Fruit fly (Drosophila melanogaster) whole organism, wandering third instar larva: ENCODE measurements around the gene Lgr4.

Experiments used
- Abd-B ChIP-seq: fragments of >200 bp; optimal IDR thresholded peaks from 2 replicates; lab custom pipeline; 2017; ENCODE audit warnings: missing biosample characterization, missing genetic modification characterization
- CG32264 ChIP-seq: fragments of 200-800 bp; sonication (Bioruptor generic); optimal IDR thresholded peaks from 2 replicates; lab custom pipeline; 2016; ENCODE audit warnings: missing biosample characterization, missing genetic modification characterization
- CG9705 ChIP-seq: fragments of 200-800 bp; sonication (Bioruptor generic); optimal IDR thresholded peaks from 2 replicates; lab custom pipeline; 2018; ENCODE audit warnings: missing biosample characterization, mild to moderate bottlenecking, missing genetic modification characterization
- CrebA ChIP-seq: fragments of 200-800 bp; sonication (Bioruptor generic); optimal IDR thresholded peaks from 2 replicates; lab custom pipeline; 2016; ENCODE audit warnings: missing biosample characterization, mild to moderate bottlenecking, missing genetic modification characterization, borderline replicate concordance
- GATAd ChIP-seq: sonication (Bioruptor generic); optimal IDR thresholded peaks from 2 replicates; lab custom pipeline; 2016; ENCODE audit warnings: missing biosample characterization, missing genetic modification characterization
- HLH106 ChIP-seq: fragments of 200-800 bp; optimal IDR thresholded peaks from 3 replicates; lab custom pipeline; 2019; ENCODE audit warnings: missing biosample characterization, mild to moderate bottlenecking, missing genetic modification characterization, moderate library complexity
- Hnf4 ChIP-seq: fragments of 200-800 bp; sonication (Bioruptor generic); optimal IDR thresholded peaks from 2 replicates; lab custom pipeline; 2016; ENCODE audit warnings: missing biosample characterization, mild to moderate bottlenecking, missing genetic modification characterization
- Hr83 ChIP-seq: fragments of 200-300 bp; sonication (Bioruptor generic); optimal IDR thresholded peaks from 2 replicates; lab custom pipeline; 2016; ENCODE audit warnings: missing biosample characterization, mild to moderate bottlenecking, missing genetic modification characterization, moderate library complexity; ENCODE audit not compliant: poor library complexity, severe bottlenecking
- Mio ChIP-seq: sonication (Bioruptor generic); optimal IDR thresholded peaks from 2 replicates; lab custom pipeline; 2016; ENCODE audit warnings: missing biosample characterization, missing genetic modification characterization
- Myc ChIP-seq: fragments of >200 bp; optimal IDR thresholded peaks from 2 replicates; lab custom pipeline; 2017
- N ChIP-seq: fragments of >200 bp; optimal IDR thresholded peaks from 2 replicates; lab custom pipeline; 2018; ENCODE audit warnings: missing biosample characterization, missing external identifiers, missing genetic modification characterization
- Rel ChIP-seq, 2 experiments: fragments of 200-800 bp; sonication (Bioruptor generic) in 1 of 2; optimal IDR thresholded peaks; 2 replicates in 1 of 2; 3 replicates in 1 of 2; lab custom pipeline; 2016 to 2019; ENCODE audit warnings: mild to moderate bottlenecking in 2 of 2, missing biosample characterization in 2 of 2, missing genetic modification characterization in 2 of 2, moderate library complexity in 1 of 2
- Sp1 ChIP-seq: fragments of 200-800 bp; sonication (Bioruptor generic); optimal IDR thresholded peaks from 3 replicates; lab custom pipeline; 2019; ENCODE audit warnings: missing biosample characterization, mild to moderate bottlenecking, missing genetic modification characterization, moderate library complexity
- Vsx2 ChIP-seq: fragments of 200-300, 225-300 bp; sonication (Bioruptor generic); optimal IDR thresholded peaks from 2 replicates; lab custom pipeline; 2018; ENCODE audit warnings: missing biosample characterization, missing genetic modification characterization; ENCODE audit not compliant: partially characterized antibody
- br ChIP-seq: fragments of 200-800 bp; sonication (Bioruptor generic); optimal IDR thresholded peaks from 2 replicates; lab custom pipeline; 2016; ENCODE audit warnings: missing biosample characterization, missing genetic modification characterization
- brk ChIP-seq: fragments of 200-800 bp; sonication (Bioruptor generic); optimal IDR thresholded peaks from 2 replicates; lab custom pipeline; 2016; ENCODE audit warnings: missing biosample characterization, mild to moderate bottlenecking, missing genetic modification characterization
- dl ChIP-seq, 2 experiments: fragments of 175-275, 200-275 bp in 1 of 2; fragments of 200-275 bp in 1 of 2; sonication (Bioruptor generic); optimal IDR thresholded peaks; lab custom pipeline; 2018; ENCODE audit warnings: mild to moderate bottlenecking in 2 of 2, missing biosample characterization in 2 of 2, missing genetic modification characterization in 2 of 2, moderate library complexity in 2 of 2; ENCODE audit not compliant: partially characterized antibody in 2 of 2, insufficient read depth in 1 of 2
- dmrt93B ChIP-seq: fragments of 200-800 bp; sonication (Bioruptor generic); optimal IDR thresholded peaks from 2 replicates; lab custom pipeline; 2018; ENCODE audit warnings: missing biosample characterization, mild to moderate bottlenecking, missing genetic modification characterization
- ey ChIP-seq: fragments of 200-800 bp; sonication (Bioruptor generic); optimal IDR thresholded peaks from 2 replicates; lab custom pipeline; 2016; ENCODE audit warnings: missing biosample characterization, missing genetic modification characterization
- fru ChIP-seq: fragments of 200-800 bp; sonication (Bioruptor generic); optimal IDR thresholded peaks from 3 replicates; lab custom pipeline; 2016; ENCODE audit warnings: missing biosample characterization, mild to moderate bottlenecking, missing genetic modification characterization
- h ChIP-seq: fragments of 200-800 bp; sonication (Bioruptor generic); optimal IDR thresholded peaks from 3 replicates; lab custom pipeline; 2016; ENCODE audit warnings: missing biosample characterization, mild to moderate bottlenecking, missing genetic modification characterization
- jim ChIP-seq: fragments of 175-275, 200-325 bp; sonication (Bioruptor generic); optimal IDR thresholded peaks from 2 replicates; lab custom pipeline; 2016; ENCODE audit warnings: missing biosample characterization, mild to moderate bottlenecking, missing genetic modification characterization
- pan ChIP-seq: fragments of >200 bp; optimal IDR thresholded peaks from 2 replicates; lab custom pipeline; 2017
- psq ChIP-seq: fragments of 200-800 bp; sonication (Bioruptor generic); optimal IDR thresholded peaks from 3 replicates; lab custom pipeline; 2017; ENCODE audit warnings: missing biosample characterization, mild to moderate bottlenecking, missing genetic modification characterization, moderate library complexity
- rgr ChIP-seq: fragments of 200-800 bp; sonication (Bioruptor generic); optimal IDR thresholded peaks from 3 replicates; lab custom pipeline; 2016; ENCODE audit warnings: missing biosample characterization, mild to moderate bottlenecking, missing genetic modification characterization
- sage ChIP-seq: fragments of 200-800 bp; sonication (Bioruptor generic); optimal IDR thresholded peaks from 2 replicates; lab custom pipeline; 2016; ENCODE audit warnings: missing biosample characterization, mild to moderate bottlenecking, missing genetic modification characterization
- tai ChIP-seq: sonication (Bioruptor generic); optimal IDR thresholded peaks from 2 replicates; lab custom pipeline; 2016; ENCODE audit warnings: missing biosample characterization, missing genetic modification characterization
- usp ChIP-seq: fragments of >200 bp; optimal IDR thresholded peaks from 2 replicates; lab custom pipeline; 2017; ENCODE audit warnings: missing biosample characterization, missing genetic modification characterization
- woc ChIP-seq: sonication (Bioruptor generic); optimal IDR thresholded peaks from 2 replicates; lab custom pipeline; 2016; ENCODE audit warnings: missing biosample characterization, mild to moderate bottlenecking, missing genetic modification characterization

Gene Lgr4

DNA sequence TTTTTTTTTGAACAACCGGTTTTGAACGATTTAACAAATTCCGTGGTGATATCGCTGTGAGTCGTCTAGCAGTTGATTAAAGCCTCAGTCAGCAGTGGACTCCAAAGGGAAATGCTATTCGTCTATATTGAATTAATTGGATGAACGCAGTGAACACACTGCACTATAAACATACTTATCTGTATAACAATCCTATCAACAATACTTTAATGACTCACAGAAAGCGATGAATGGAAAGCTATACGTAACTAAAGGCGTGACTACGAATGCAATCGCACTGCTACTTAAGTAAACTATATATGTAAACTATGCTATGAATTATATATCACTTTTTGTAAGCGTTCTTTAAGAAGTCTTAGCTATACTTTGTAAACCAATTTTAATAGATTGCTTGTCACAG lies 63.4 kb downstream of the Lgr4 start:
- TF ChIP-seq CG32264 (GFP tag; lab: Kevin White, UChicago) = no peak
- TF ChIP-seq psq (GFP tag; lab: Kevin White, UChicago) = no peak
- no peak for TF ChIP-seq GATAd
- TF ChIP-seq jim = no peak
- no peak for TF ChIP-seq woc
- TF ChIP-seq tai (GFP tag; lab: Kevin White, UChicago) = no peak
- TF ChIP-seq N = no peak
- no peak for TF ChIP-seq Vsx2 (GFP tag; lab: Kevin White, UChicago)
- no peak for TF ChIP-seq sage

DNA sequence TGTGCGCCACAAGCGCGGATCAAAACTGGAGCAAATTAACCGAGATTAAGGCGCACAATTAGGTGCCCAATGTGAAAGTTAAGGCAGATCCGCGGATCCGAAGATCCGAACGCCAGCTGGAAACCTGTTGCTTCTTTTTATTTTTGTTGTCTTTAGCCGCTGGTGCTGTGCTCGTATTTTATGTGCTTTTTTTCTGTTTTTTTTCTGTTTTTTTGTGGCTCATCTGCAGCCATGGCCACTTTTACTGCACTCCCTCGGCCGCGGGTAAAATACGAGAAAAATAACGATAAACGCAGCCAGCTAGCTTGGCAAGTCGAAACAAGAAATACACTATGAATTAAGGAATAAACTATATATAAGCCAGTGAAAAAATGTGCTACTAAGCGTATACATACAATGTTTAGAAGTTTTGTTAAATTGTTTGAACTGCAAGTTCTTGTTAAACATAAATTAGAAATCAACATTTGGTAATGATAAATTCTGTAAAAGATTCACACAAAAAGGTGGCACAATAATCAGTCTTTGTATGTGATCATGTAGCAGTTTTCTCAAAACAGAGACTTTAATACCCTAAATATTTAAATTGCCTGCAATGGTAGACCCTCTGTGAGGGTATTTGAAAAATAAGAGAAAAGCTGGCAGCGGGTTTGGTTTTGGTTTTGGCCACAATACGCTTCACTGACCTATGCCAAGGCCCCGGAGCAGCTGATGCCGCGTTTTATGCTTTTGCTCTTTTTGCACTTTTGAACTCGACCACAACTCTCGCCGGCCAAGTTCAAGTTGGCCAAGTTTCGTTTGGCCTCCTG lies 72.3 kb downstream of the Lgr4 start:
- TF ChIP-seq Vsx2 (GFP tag; lab: Kevin White, UChicago) (no peak), h (GFP tag; lab: Kevin White, UChicago) (no peak), br (GFP tag; lab: Kevin White, UChicago) (no peak), woc (peak; percentile 22)

- TF ChIP-seq sage = no peak
- no peak for TF ChIP-seq Hr83 (GFP tag; lab: Kevin White, UChicago)
- TF ChIP-seq br (GFP tag; lab: Kevin White, UChicago) = no peak
- no peak for TF ChIP-seq usp (GFP tag; lab: Kevin White, UChicago)
- TF ChIP-seq Mio = no peak
- TF ChIP-seq CG9705 (GFP tag; lab: Kevin White, UChicago) = no peak
- TF ChIP-seq Sp1 (GFP tag; lab: Kevin White, UChicago) = no peak
- no peak for TF ChIP-seq brk (GFP tag; lab: Kevin White, UChicago)
Measured at dm6 chrX:13114861-13115260, 74.1 kb downstream of the Lgr4 start, which contains the start of gene CG42237. TSS of gene CG42237 (plus strand) at chrX:13115131.

- TF ChIP-seq Hr83 (GFP tag; lab: Kevin White, UChicago) (no peak), brk (GFP tag; lab: Kevin White, UChicago) (no peak), CrebA (GFP tag; lab: Kevin White, UChicago) (no peak), dl (GFP tag; optimal IDR thresholded peaks at IDR 0.05; lab: Kevin White, UChicago; ENCODE audit: insufficient read depth in 1 of 2, partially characterized antibody in 2 of 2) (no peak), psq (GFP tag; lab: Kevin White, UChicago) (no peak), rgr (no peak), pan (lab: Kevin White, UChicago) (no peak), N (no peak), sage (no peak), Myc (lab: Kevin White, UChicago) (no peak), fru (GFP tag; lab: Kevin White, UChicago) (no peak), dmrt93B (GFP tag; lab: Kevin White, UChicago) (no peak), tai (GFP tag; lab: Kevin White, UChicago) (no peak), ey (GFP tag; lab: Kevin White, UChicago) (no peak), woc (no peak), Rel (GFP tag; optimal IDR thresholded peaks at IDR 0.05; lab: Kevin White, UChicago) (no peak), Rel (tag; optimal IDR thresholded peaks at IDR 0.05; lab: Kevin White, UChicago) (no peak), Vsx2 (GFP tag; lab: Kevin White, UChicago) (no peak), Sp1 (GFP tag; lab: Kevin White, UChicago) (no peak), h (GFP tag; lab: Kevin White, UChicago) (no peak)
Measured at dm6 chrX:13113863-13114407, 75.0 kb downstream of the Lgr4 start.

dm6 chrX:13112238-13112829 lies 76.6 kb downstream of the Lgr4 start, which contains the start of gene Chpf:
TSS of gene Chpf (minus strand) at chrX:13112462.
- TF ChIP-seq HLH106 (tag; lab: Kevin White, UChicago) (no peak), h (GFP tag; lab: Kevin White, UChicago) (peak; percentile 5), Hnf4 (no peak), sage (no peak), CG9705 (GFP tag; lab: Kevin White, UChicago) (no peak), Abd-B (GFP tag; lab: Kevin White, UChicago) (no peak), tai (GFP tag; lab: Kevin White, UChicago) (peak; percentile 10), ey (GFP tag; lab: Kevin White, UChicago) (peak; percentile 8), psq (GFP tag; lab: Kevin White, UChicago) (peak; percentile 74), Hr83 (GFP tag; lab: Kevin White, UChicago) (peak; percentile 18), woc (peak; percentile 8), br (GFP tag; lab: Kevin White, UChicago) (no peak)
